Fruit fly (Drosophila melanogaster) whole organism, embryonic: ENCODE results near the gene Ctu2.

Source experiments
- BEAF-32 ChIP-seq: fragments of 200-800 bp; sonication (Bioruptor generic); optimal IDR thresholded peaks from 3 replicates; lab custom pipeline; 2017; ENCODE audit warnings: missing biosample characterization, missing genetic modification characterization, mild to moderate bottlenecking, moderate library complexity, missing genetic modification reagents
- Bdp1 ChIP-seq: fragments of 200-800 bp; sonication (Bioruptor generic); optimal IDR thresholded peaks from 3 replicates; lab custom pipeline; 2016; ENCODE audit warnings: missing biosample characterization, missing genetic modification characterization
- CG10543 ChIP-seq: fragments of 200-800 bp; sonication (Bioruptor generic); optimal IDR thresholded peaks from 3 replicates; lab custom pipeline; 2017; ENCODE audit warnings: missing biosample characterization, mild to moderate bottlenecking, missing genetic modification characterization, moderate library complexity
- CG11560 ChIP-seq: fragments of 200-800 bp; sonication (Bioruptor generic); IDR thresholded peaks from 3 replicates; pipeline ENCODE4 v1.3.6; 2022; ENCODE audit warnings: missing biosample characterization, missing genetic modification characterization
- CG12942 ChIP-seq: fragments of 200-800 bp; sonication (Bioruptor generic); optimal IDR thresholded peaks from 3 replicates; lab custom pipeline; 2016; ENCODE audit warnings: missing biosample characterization, missing genetic modification characterization
- CG14710 ChIP-seq: fragments of 200-800 bp; sonication (Bioruptor generic); optimal IDR thresholded peaks from 3 replicates; lab custom pipeline; 2019; ENCODE audit warnings: missing biosample characterization, mild to moderate bottlenecking, missing genetic modification characterization, moderate library complexity
- CG15479 ChIP-seq: fragments of 200-800 bp; sonication (Bioruptor generic); optimal IDR thresholded peaks from 3 replicates; lab custom pipeline; 2019; ENCODE audit warnings: missing biosample characterization, mild to moderate bottlenecking, missing genetic modification characterization, moderate library complexity
- CG1603 ChIP-seq: fragments of 200-800 bp; sonication (Bioruptor generic); optimal IDR thresholded peaks from 2 replicates; lab custom pipeline; 2019; ENCODE audit warnings: missing biosample characterization, mild to moderate bottlenecking, missing genetic modification characterization, moderate library complexity
- CG18476 ChIP-seq: fragments of 200-800 bp; sonication (Bioruptor generic); optimal IDR thresholded peaks from 2 replicates; lab custom pipeline; 2016; ENCODE audit warnings: missing biosample characterization, mild to moderate bottlenecking, missing genetic modification characterization
- CG2129 ChIP-seq: fragments of 200-800 bp; sonication (Bioruptor generic); IDR thresholded peaks from 2 replicates; pipeline ENCODE4 v1.3.6; 2022; ENCODE audit warnings: missing biosample characterization, missing genetic modification characterization; ENCODE audit not compliant: partially characterized antibody
- CG6791 ChIP-seq: fragments of 200-800 bp; sonication (Bioruptor generic); IDR thresholded peaks from 3 replicates; pipeline ENCODE4 v1.3.6; 2022; ENCODE audit warnings: missing biosample characterization, missing genetic modification characterization; ENCODE audit not compliant: partially characterized antibody
- CG7987 ChIP-seq: fragments of 200-800 bp; sonication (Bioruptor generic); optimal IDR thresholded peaks from 2 replicates; lab custom pipeline; 2018; ENCODE audit warnings: missing biosample characterization, mild to moderate bottlenecking, missing genetic modification characterization, moderate library complexity
- CG8089 ChIP-seq: fragments of 200-800 bp; sonication (Bioruptor generic); optimal IDR thresholded peaks from 3 replicates; lab custom pipeline; 2016; ENCODE audit warnings: missing biosample characterization, missing genetic modification characterization
- CG9437 ChIP-seq: fragments of 200-800 bp; sonication (Bioruptor generic); optimal IDR thresholded peaks from 2 replicates; lab custom pipeline; 2018; ENCODE audit warnings: missing biosample characterization, mild to moderate bottlenecking, missing genetic modification characterization
- CHES-1-like ChIP-seq: fragments of 200-800 bp; sonication (Bioruptor generic); optimal IDR thresholded peaks from 2 replicates; lab custom pipeline; 2016; ENCODE audit warnings: missing biosample characterization, missing genetic modification characterization
- Doc3 ChIP-seq: fragments of 200-800 bp; sonication (Bioruptor generic); IDR thresholded peaks from 3 replicates; pipeline ENCODE4 v1.3.6; 2022; ENCODE audit warnings: missing biosample characterization, missing genetic modification characterization; ENCODE audit not compliant: partially characterized antibody
- E2f2 ChIP-seq: fragments of 200-800 bp; sonication (Bioruptor generic); IDR thresholded peaks from 2 replicates; pipeline ENCODE4 v1.3.6; 2022; ENCODE audit warnings: missing biosample characterization, missing genetic modification characterization
- ERR ChIP-seq: fragments of 200-800 bp; sonication (Bioruptor generic); optimal IDR thresholded peaks from 2 replicates; lab custom pipeline; 2016; ENCODE audit warnings: missing biosample characterization, missing genetic modification characterization
- Fer3 ChIP-seq: fragments of 200-800 bp; sonication (Bioruptor generic); optimal IDR thresholded peaks from 2 replicates; lab custom pipeline; 2018; ENCODE audit warnings: missing biosample characterization, mild to moderate bottlenecking, missing genetic modification characterization, moderate library complexity
- Hr39 ChIP-seq: fragments of >200 bp; optimal IDR thresholded peaks from 2 replicates; lab custom pipeline; 2017
- Hr51 ChIP-seq, 2 experiments: fragments of 200-800 bp; sonication (Bioruptor generic); optimal IDR thresholded peaks; 2 replicates in 1 of 2; 3 replicates in 1 of 2; lab custom pipeline; 2016 to 2018; ENCODE audit warnings: missing biosample characterization in 2 of 2, missing genetic modification characterization in 2 of 2, mild to moderate bottlenecking in 1 of 2, moderate library complexity in 1 of 2
- Lim3 ChIP-seq: fragments of 200-800 bp; sonication (Bioruptor generic); IDR thresholded peaks from 2 replicates; pipeline ENCODE4 v1.3.6; 2022; ENCODE audit warnings: missing biosample characterization, missing genetic modification characterization
- MBD-R2 ChIP-seq: fragments of 200-800 bp; sonication (Bioruptor generic); IDR thresholded peaks from 2 replicates; pipeline ENCODE4 v1.3.6; 2022; ENCODE audit warnings: missing biosample characterization, missing genetic modification characterization
- MESR4 ChIP-seq: fragments of 200-800 bp; sonication (Bioruptor generic); optimal IDR thresholded peaks from 2 replicates; lab custom pipeline; 2018; ENCODE audit warnings: missing biosample characterization, mild to moderate bottlenecking, missing genetic modification characterization, moderate library complexity
- Med ChIP-seq: fragments of 200-800 bp; sonication (Bioruptor generic); peaks from one replicate; lab custom pipeline; 2016; ENCODE audit warnings: missing biosample characterization, missing genetic modification characterization, mild to moderate bottlenecking, inconsistent platforms, moderate library complexity
- Nf-YA ChIP-seq: fragments of 200-800 bp; sonication (Bioruptor generic); IDR thresholded peaks from 2 replicates; pipeline ENCODE4 v1.3.6; 2022; ENCODE audit warnings: missing biosample characterization, missing genetic modification characterization
- Pdp1 ChIP-seq, 2 experiments: fragments of 200-800 bp; sonication (Bioruptor generic); optimal IDR thresholded peaks; 3 replicates each; lab custom pipeline; 2016; ENCODE audit warnings: missing biosample characterization in 2 of 2, missing genetic modification characterization in 2 of 2, mild to moderate bottlenecking in 1 of 2, moderate library complexity in 1 of 2
- Sry-δ ChIP-seq: fragments of 200-800 bp; sonication (Bioruptor generic); optimal IDR thresholded peaks from 2 replicates; lab custom pipeline; 2016; ENCODE audit warnings: missing biosample characterization, missing genetic modification characterization
- YL-1 ChIP-seq: fragments of 200-800 bp; sonication (Bioruptor generic); optimal IDR thresholded peaks from 3 replicates; lab custom pipeline; 2017; ENCODE audit warnings: missing biosample characterization, mild to moderate bottlenecking, missing genetic modification characterization
- ase ChIP-seq: fragments of 200-800 bp; sonication (Bioruptor generic); IDR thresholded peaks from 3 replicates; pipeline ENCODE4 v1.3.6; 2022; ENCODE audit warnings: missing biosample characterization, missing genetic modification characterization
- bab2 ChIP-seq: fragments of 200-800 bp; sonication (Bioruptor generic); optimal IDR thresholded peaks from 2 replicates; lab custom pipeline; 2016; ENCODE audit warnings: missing biosample characterization, missing genetic modification characterization
- chn ChIP-seq: fragments of 200-800 bp; sonication (Bioruptor generic); optimal IDR thresholded peaks from 2 replicates; lab custom pipeline; 2016; ENCODE audit warnings: missing biosample characterization, missing genetic modification characterization
- cwo ChIP-seq: fragments of 200-800 bp; sonication (Bioruptor generic); optimal IDR thresholded peaks from 3 replicates; lab custom pipeline; 2017; ENCODE audit warnings: missing biosample characterization, missing genetic modification characterization, mild to moderate bottlenecking, moderate library complexity, missing genetic modification reagents
- dimm ChIP-seq: fragments of 200-800 bp; sonication (Bioruptor generic); IDR thresholded peaks from 2 replicates; pipeline ENCODE4 v1.3.6; 2022; ENCODE audit warnings: missing biosample characterization, missing genetic modification characterization
- dm ChIP-seq: fragments of 200-800 bp; sonication (Bioruptor generic); optimal IDR thresholded peaks from 3 replicates; lab custom pipeline; 2016; ENCODE audit warnings: missing biosample characterization, missing genetic modification characterization
- dpn ChIP-seq, 2 experiments: fragments of 200-800 bp; sonication (Bioruptor generic); optimal IDR thresholded peaks; 3 replicates each; lab custom pipeline; 2016; ENCODE audit warnings: missing biosample characterization in 2 of 2, missing genetic modification characterization in 2 of 2
- exex ChIP-seq: fragments of 200-800 bp; sonication (Bioruptor generic); optimal IDR thresholded peaks from 4 replicates; lab custom pipeline; 2018; ENCODE audit warnings: missing biosample characterization, mild to moderate bottlenecking, missing genetic modification characterization, moderate library complexity
- gce ChIP-seq: fragments of 200-800 bp; sonication (Bioruptor generic); IDR thresholded peaks from 3 replicates; pipeline ENCODE4 v1.3.6; 2022; ENCODE audit warnings: missing biosample characterization, missing genetic modification characterization
- gcm ChIP-seq: fragments of 200-800 bp; sonication (Bioruptor generic); optimal IDR thresholded peaks from 2 replicates; lab custom pipeline; 2019; ENCODE audit warnings: missing biosample characterization, mild to moderate bottlenecking, missing genetic modification characterization, moderate library complexity
- gfzf ChIP-seq: fragments of 200-800 bp; sonication (Bioruptor generic); optimal IDR thresholded peaks from 2 replicates; lab custom pipeline; 2016; ENCODE audit warnings: missing biosample characterization, mild to moderate bottlenecking, missing genetic modification characterization, moderate library complexity
- grn ChIP-seq: fragments of 200-800 bp; sonication (Bioruptor generic); optimal IDR thresholded peaks from 3 replicates; lab custom pipeline; 2017; ENCODE audit warnings: missing biosample characterization, missing genetic modification characterization
- gsb ChIP-seq: fragments of 200-800 bp; sonication (Bioruptor generic); IDR thresholded peaks from 2 replicates; pipeline ENCODE4 v1.3.6; 2022; ENCODE audit warnings: missing biosample characterization, missing genetic modification characterization
- hb ChIP-seq: fragments of 200-800 bp; sonication (Bioruptor generic); IDR thresholded peaks from 3 replicates; pipeline ENCODE4 v1.3.6; 2022; ENCODE audit warnings: missing biosample characterization, missing genetic modification characterization; ENCODE audit not compliant: partially characterized antibody
- lbe ChIP-seq: fragments of 200-800 bp; sonication (Bioruptor generic); optimal IDR thresholded peaks from 2 replicates; lab custom pipeline; 2016; ENCODE audit warnings: missing biosample characterization, mild to moderate bottlenecking, missing genetic modification characterization
- nmo ChIP-seq: fragments of 200-800 bp; sonication (Bioruptor generic); optimal IDR thresholded peaks from 2 replicates; lab custom pipeline; 2018; ENCODE audit warnings: missing biosample characterization, mild to moderate bottlenecking, missing genetic modification characterization, moderate library complexity
- slbo ChIP-seq: fragments of 200-800 bp; sonication (Bioruptor generic); IDR thresholded peaks from 2 replicates; pipeline ENCODE4 v1.3.6; 2022; ENCODE audit warnings: missing biosample characterization, missing genetic modification characterization
- sob ChIP-seq: fragments of 200-800 bp; sonication (Bioruptor generic); IDR thresholded peaks from 2 replicates; pipeline ENCODE4 v1.3.6; 2022; ENCODE audit warnings: missing biosample characterization, missing genetic modification characterization
- sqz ChIP-seq: fragments of 200-800 bp; sonication (Bioruptor generic); optimal IDR thresholded peaks from 3 replicates; lab custom pipeline; 2018; ENCODE audit warnings: missing biosample characterization, mild to moderate bottlenecking, missing genetic modification characterization
- tin ChIP-seq: fragments of 200-800 bp; sonication (Bioruptor generic); optimal IDR thresholded peaks from 3 replicates; lab custom pipeline; 2016; ENCODE audit warnings: missing biosample characterization, missing genetic modification characterization
- vvl ChIP-seq: fragments of 200-800 bp; sonication (Bioruptor generic); IDR thresholded peaks from 2 replicates; pipeline ENCODE4 v1.3.6; 2022; ENCODE audit warnings: missing biosample characterization, missing genetic modification characterization
- zfh2 ChIP-seq: fragments of 200-800 bp; sonication (Bioruptor generic); optimal IDR thresholded peaks from 2 replicates; lab custom pipeline; 2016; ENCODE audit warnings: missing biosample characterization, missing genetic modification characterization

The Ctu2 gene

DNA sequence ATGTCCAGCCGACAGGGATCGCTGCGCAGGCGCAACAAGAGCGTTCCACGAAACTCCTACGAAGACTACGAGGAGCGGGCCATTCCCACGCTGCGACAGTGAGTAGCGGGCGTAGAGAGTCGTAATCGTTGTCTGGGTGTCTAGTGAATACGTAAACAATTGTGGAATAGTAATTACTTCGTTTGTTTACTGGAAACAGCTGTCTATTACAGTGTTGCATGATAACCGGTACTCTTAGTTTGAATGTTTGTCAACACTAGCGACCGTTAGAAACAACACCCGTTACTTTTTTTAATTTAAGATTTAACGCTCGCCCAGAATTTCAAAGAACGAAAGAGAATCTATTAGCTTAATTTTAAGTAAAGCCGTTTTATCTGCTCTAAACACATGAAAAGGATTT is 37.0 kb upstream of the Ctu2 start, which contains the start of gene CG10165 (continued):
- TF ChIP-seq hb (GFP tag; lab: Robert Waterston, UW) (no peak), CG7987 (no peak), gce (no peak), lbe (peak; percentile 19), dpn (GFP tag; optimal IDR thresholded peaks at IDR 0.05; lab: Kevin White, UChicago) (no peak), ERR (GFP tag; lab: Kevin White, UChicago) (no peak), dimm (GFP tag; lab: Robert Waterston, UW) (no peak), CG11560 (tag; lab: Robert Waterston, UW) (no peak), exex (tag; lab: Kevin White, UChicago) (peak; percentile 57), BEAF-32 (GFP tag; lab: Kevin White, UChicago) (peak; percentile 12), grn (GFP tag; lab: Kevin White, UChicago) (no peak), nmo (GFP tag; lab: Kevin White, UChicago) (no peak), CG2129 (no peak), Pdp1 (GFP tag; optimal IDR thresholded peaks at IDR 0.05; lab: Kevin White, UChicago) (peak in 1 of 2 experiments; percentile 44), slbo (GFP tag; lab: Robert Waterston, UW) (no peak), gcm (GFP tag; lab: Kevin White, UChicago) (no peak), CG10543 (GFP tag; lab: Kevin White, UChicago) (no peak), CG1603 (tag; lab: Kevin White, UChicago) (peak; percentile 16), YL-1 (GFP tag; lab: Kevin White, UChicago) (no peak), CG14710 (tag; lab: Kevin White, UChicago) (peak; percentile 26), CHES-1-like (no peak), sqz (no peak), CG12942 (GFP tag; lab: Kevin White, UChicago) (no peak), Bdp1 (GFP tag; lab: Kevin White, UChicago) (no peak), Sry-δ (GFP tag; lab: Kevin White, UChicago) (peak; percentile 5), Med (GFP tag; lab: Kevin White, UChicago) (peak; percentile 60), Doc3 (GFP tag; lab: Robert Waterston, UW) (no peak), Hr39 (lab: Kevin White, UChicago) (no peak), Fer3 (tag; lab: Kevin White, UChicago) (no peak), gsb (GFP tag; lab: Robert Waterston, UW) (no peak), gfzf (GFP tag; lab: Kevin White, UChicago) (peak; percentile 7), ase (GFP tag; lab: Robert Waterston, UW) (no peak), dm (no peak), MBD-R2 (GFP tag; lab: Robert Waterston, UW) (peak; percentile 83), zfh2 (GFP tag; lab: Kevin White, UChicago) (no peak), Nf-YA (GFP tag; lab: Robert Waterston, UW) (0 out of 2 replicates have a peak, but pooled peaks have one; percentile 22), Hr51 (GFP tag; optimal IDR thresholded peaks at IDR 0.05; lab: Kevin White, UChicago) (no peak), CG8089 (GFP tag; lab: Kevin White, UChicago) (no peak), sob (GFP tag; lab: Robert Waterston, UW) (peak; percentile 5; the same call in 1 of the 2 replicates), Lim3 (GFP tag; lab: Robert Waterston, UW) (no peak), tin (GFP tag; lab: Kevin White, UChicago) (no peak), CG18476 (GFP tag; lab: Kevin White, UChicago) (no peak), bab2 (GFP tag; lab: Kevin White, UChicago) (no peak), CG15479 (no peak), E2f2 (GFP tag; lab: Robert Waterston, UW) (0 out of 2 replicates have a peak, but pooled peaks have one; percentile 12), CG9437 (peak; percentile 56), MESR4 (GFP tag; lab: Kevin White, UChicago) (peak; percentile 28), vvl (peak; percentile 47; the same call in 1 of the 2 replicates), chn (GFP tag; lab: Kevin White, UChicago) (no peak), CG6791 (GFP tag; lab: Robert Waterston, UW) (no peak), cwo (no peak)
